Fruit fly (Drosophila melanogaster): ENCODE measurements around the gene Pis.

- TF ChIP-seq fru (GFP tag; optimal IDR thresholded peaks at IDR 0.05): no peak
- no peak for TF ChIP-seq pan (optimal IDR thresholded peaks at IDR 0.05)
- TF ChIP-seq CrebA (GFP tag; optimal IDR thresholded peaks at IDR 0.05; ENCODE audit: borderline replicate concordance): no peak
- no peak for TF ChIP-seq usp (GFP tag; optimal IDR thresholded peaks at IDR 0.05)
Observed at dm6 chrX:15684419-15684818, 19.2 kb downstream of the Pis start.

Data from whole organism, wandering third instar larva.